Worm (Caenorhabditis elegans): Measurements from ENCODE around the gene cox-15.

cox-15 gene

DNA sequence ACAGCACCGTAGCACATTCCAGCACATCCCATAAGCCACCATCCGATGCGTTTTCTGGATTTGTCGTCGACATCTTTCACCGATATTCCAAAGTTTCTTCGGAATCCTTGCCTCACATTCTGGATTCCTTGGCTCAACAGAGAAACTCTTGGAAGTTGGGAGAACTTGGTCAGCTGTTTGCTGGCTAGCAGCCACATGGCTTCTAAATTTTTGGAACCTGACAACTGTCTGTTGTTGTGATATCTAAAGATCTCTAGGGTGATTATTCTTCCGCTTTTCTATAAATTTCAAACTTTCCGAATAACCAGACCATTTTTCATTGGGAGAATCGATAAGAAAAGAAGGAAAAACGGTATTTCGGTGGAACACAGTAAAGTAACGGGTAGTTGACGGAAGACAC is at the start of gene cox-15:
cox-15 (minus strand) TSS at position 202 of the 400 bp plus-strand sequence.
- TF ChIP-seq pax-3 (tag; optimal IDR thresholded peaks at IDR 0.05), result no peak
- peak in 1 of 2 experiments; percentile 5 for TF ChIP-seq efl-1 (optimal IDR thresholded peaks at IDR 0.05)
- no peak for TF ChIP-seq efl-1 (GFP tag; optimal IDR thresholded peaks at IDR 0.05 in 1 of 2)
- peak; percentile 17 for TF ChIP-seq rnt-1 (tag; optimal IDR thresholded peaks at IDR 0.05)
- TF ChIP-seq fkh-10 (GFP tag; optimal IDR thresholded peaks at IDR 0.05), result no peak
- TF ChIP-seq elt-2 (tag; optimal IDR thresholded peaks at IDR 0.05), result no peak
- peak; percentile 4 for TF ChIP-seq lin-14 (GFP tag; optimal IDR thresholded peaks at IDR 0.05)
- no peak for TF ChIP-seq pag-3 (tag; optimal IDR thresholded peaks at IDR 0.05; ENCODE audit: borderline replicate concordance, insufficient read depth)

DNA sequence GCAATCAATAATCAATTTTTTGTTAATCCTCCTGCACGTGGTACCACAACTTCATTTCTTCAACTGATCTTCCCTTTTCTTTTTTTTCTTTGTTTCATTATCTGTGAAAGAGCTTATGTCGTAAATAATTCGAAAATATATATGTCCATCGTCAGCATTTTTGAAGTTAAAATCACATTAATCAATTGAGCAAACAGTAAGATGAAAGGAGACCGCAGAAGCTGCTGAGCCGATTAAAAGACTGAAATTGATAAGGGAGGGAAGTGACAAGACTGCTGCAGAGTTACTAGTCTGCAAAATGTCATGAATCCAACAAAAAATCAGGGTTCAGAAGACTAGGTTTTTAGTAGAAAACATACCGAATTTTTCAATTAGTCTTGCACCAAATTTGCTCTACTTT is 49.1 kb upstream of the cox-15 start:
- peak; percentile 42 for TF ChIP-seq elt-2 (tag; optimal IDR thresholded peaks at IDR 0.05)
- TF ChIP-seq nhr-85 (tag), result peak; percentile 40
- TF ChIP-seq nhr-84 (tag; optimal IDR thresholded peaks at IDR 0.05), result no peak
- TF ChIP-seq lsy-2 (tag; optimal IDR thresholded peaks at IDR 0.05), result no peak

- TF ChIP-seq Y116A8C.19 (tag; optimal IDR thresholded peaks at IDR 0.05; ENCODE audit: borderline replicate concordance) (no peak), elt-2 (tag; optimal IDR thresholded peaks at IDR 0.05) (no peak), lin-39 (tag; optimal IDR thresholded peaks at IDR 0.05) (no peak), efl-3 (GFP tag; optimal IDR thresholded peaks at IDR 0.05) (no peak), lin-15B (tag; optimal IDR thresholded peaks at IDR 0.05) (no peak), rnt-1 (tag; optimal IDR thresholded peaks at IDR 0.05) (peak; percentile 44), egl-27 (tag; optimal IDR thresholded peaks at IDR 0.05) (no peak), unc-130 (tag; optimal IDR thresholded peaks at IDR 0.05) (peak; percentile 29), efl-1 (optimal IDR thresholded peaks at IDR 0.05) (no peak), efl-1 (GFP tag; optimal IDR thresholded peaks at IDR 0.05 in 1 of 2) (peak in 1 of 2 experiments; percentile 88), irx-1 (tag; optimal IDR thresholded peaks at IDR 0.05) (no peak), mef-2 (tag; optimal IDR thresholded peaks at IDR 0.05) (no peak), nhr-85 (tag) (no peak), sox-4 (tag; optimal IDR thresholded peaks at IDR 0.05) (no peak)
These were observed 48.3 kb upstream of the cox-15 start for ce11 chrII:11283013-11283412.

- no peak for TF ChIP-seq nhr-85 (tag)
- no peak for TF ChIP-seq irx-1 (tag; optimal IDR thresholded peaks at IDR 0.05)
- TF ChIP-seq nhr-19 (GFP tag; conservative IDR thresholded peaks at IDR 0.05), result no peak
These were observed 46.9 kb upstream of the cox-15 start, which contains the start of gene unc-130 for ce11 chrII:11281666-11282065. Gene unc-130, plus strand, starts transcription at chrII:11281966.

ce11 chrII:11281177-11281576 is 46.4 kb upstream of the cox-15 start:
- TF ChIP-seq lin-35 (GFP tag; optimal IDR thresholded peaks at IDR 0.05) (no peak), nhr-71 (tag; optimal IDR thresholded peaks at IDR 0.05) (peak; percentile 22), rnt-1 (tag; optimal IDR thresholded peaks at IDR 0.05) (peak; percentile 54), egl-27 (tag; optimal IDR thresholded peaks at IDR 0.05) (no peak), nhr-85 (tag) (peak; percentile 54), fkh-10 (GFP tag; optimal IDR thresholded peaks at IDR 0.05) (no peak), unc-130 (tag; optimal IDR thresholded peaks at IDR 0.05) (peak; percentile 94), ces-1 (GFP tag; optimal IDR thresholded peaks at IDR 0.05) (no peak), snu-23 (GFP tag; optimal IDR thresholded peaks at IDR 0.05) (peak; percentile 1), lin-15B (tag; optimal IDR thresholded peaks at IDR 0.05) (no peak), nhr-19 (GFP tag; conservative IDR thresholded peaks at IDR 0.05) (0 out of 2 replicates have a peak, but pooled peaks have one; percentile 12), lsy-2 (tag; optimal IDR thresholded peaks at IDR 0.05) (peak; percentile 45 to 84)

ce11 chrII:11279971-11280370 is 45.2 kb upstream of the cox-15 start:
- TF ChIP-seq fkh-4 (tag; optimal IDR thresholded peaks at IDR 0.05; ENCODE audit: borderline replicate concordance) (no peak), tbx-2 (tag; optimal IDR thresholded peaks at IDR 0.05) (peak; percentile 6), lsy-2 (tag; optimal IDR thresholded peaks at IDR 0.05) (peak; percentile 12 to 45), unc-130 (tag; optimal IDR thresholded peaks at IDR 0.05) (peak; percentile 32), nhr-11 (tag; optimal IDR thresholded peaks at IDR 0.05) (no peak), rnt-1 (tag; optimal IDR thresholded peaks at IDR 0.05) (peak; percentile 14), nhr-90 (tag; optimal IDR thresholded peaks at IDR 0.05; ENCODE audit: poor library complexity) (peak; percentile 1), lin-15B (tag; optimal IDR thresholded peaks at IDR 0.05) (no peak), sup-37 (GFP tag; optimal IDR thresholded peaks at IDR 0.05) (no peak), nhr-85 (tag) (peak; percentile 56), sox-4 (tag; optimal IDR thresholded peaks at IDR 0.05) (no peak), ceh-82 (tag; optimal IDR thresholded peaks at IDR 0.05) (no peak), Y116A8C.19 (tag; optimal IDR thresholded peaks at IDR 0.05; ENCODE audit: borderline replicate concordance) (no peak), tlp-1 (tag; optimal IDR thresholded peaks at IDR 0.05) (no peak), blmp-1 (tag; optimal IDR thresholded peaks at IDR 0.05) (peak; percentile 32), nhr-76 (tag; optimal IDR thresholded peaks at IDR 0.05) (no peak), dsc-1 (tag; optimal IDR thresholded peaks at IDR 0.05) (no peak), irx-1 (tag; optimal IDR thresholded peaks at IDR 0.05) (no peak)

All from whole organism, L1 larva.